Fruit fly (Drosophila melanogaster) whole organism, pupa: Measurements from ENCODE around the gene NaPi-III.
A peak's percentile ranks its signal among the peaks of the same experiment; 100 is the strongest.

Experiments used
- CG12605 ChIP-seq: fragments of 200-800 bp; sonication (Bioruptor generic); IDR thresholded peaks from 2 replicates; pipeline ENCODE4 v1.3.6; 2022; ENCODE audit warnings: missing biosample characterization, missing genetic modification characterization
- CG32121 ChIP-seq: fragments of 200-800 bp; sonication (Bioruptor generic); IDR thresholded peaks from 2 replicates; pipeline ENCODE4 v1.3.6; 2022; ENCODE audit warnings: missing biosample characterization, missing genetic modification characterization
- CG34367 ChIP-seq: fragments of 200-800 bp; sonication (Bioruptor generic); optimal IDR thresholded peaks from 2 replicates; lab custom pipeline; 2018; ENCODE audit warnings: missing biosample characterization, mild to moderate bottlenecking, missing genetic modification characterization
- CG4496 ChIP-seq: fragments of 200-800 bp; sonication (Bioruptor generic); IDR thresholded peaks from 3 replicates; pipeline ENCODE4 v1.3.6; 2022; ENCODE audit warnings: missing biosample characterization, missing genetic modification characterization
- CG9948 ChIP-seq: fragments of 200-800 bp; sonication (Bioruptor generic); optimal IDR thresholded peaks from 2 replicates; lab custom pipeline; 2018; ENCODE audit warnings: missing biosample characterization, mild to moderate bottlenecking, missing genetic modification characterization, moderate library complexity
- gl ChIP-seq: fragments of 200-800 bp; sonication (Bioruptor generic); optimal IDR thresholded peaks from 2 replicates; lab custom pipeline; 2018; ENCODE audit warnings: missing biosample characterization, mild to moderate bottlenecking, missing genetic modification characterization
- rn ChIP-seq: fragments of 200-800 bp; sonication (Bioruptor generic); IDR thresholded peaks from 2 replicates; pipeline ENCODE4 v1.3.6; 2022; ENCODE audit warnings: missing biosample characterization, missing genetic modification characterization

DNA sequence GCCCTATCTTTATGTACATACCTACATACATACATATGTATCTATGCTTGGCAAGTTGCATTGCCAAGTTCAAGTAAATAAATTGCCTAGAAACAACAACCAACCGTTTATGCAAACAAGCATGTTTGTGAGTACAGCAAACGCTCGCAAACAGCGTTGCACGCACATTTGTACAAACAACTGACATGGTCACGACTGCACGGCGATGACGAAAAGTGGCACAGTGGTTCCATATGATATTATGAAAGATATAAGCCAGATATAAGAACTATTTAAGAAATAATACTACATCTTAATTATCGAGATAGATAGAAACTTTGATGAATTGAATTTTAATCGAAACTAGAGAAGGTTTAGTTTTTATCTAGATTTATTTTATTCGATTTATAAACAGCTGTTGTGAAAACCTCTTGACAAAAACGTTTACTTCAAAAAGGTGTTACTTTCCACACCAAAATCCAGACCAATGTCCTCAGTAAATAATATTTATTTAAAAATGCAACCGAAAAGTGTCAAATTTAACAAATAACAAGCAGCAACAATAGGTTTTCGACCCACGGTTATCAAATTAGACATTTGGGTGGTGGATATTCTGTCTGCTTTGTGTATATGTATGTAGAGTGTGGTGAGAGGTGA lies 33.2 kb upstream of the NaPi-III start:
- TF ChIP-seq CG9948 = peak; percentile 39
- TF ChIP-seq gl (tag; lab: Kevin White, UChicago) = no peak
- peak; percentile 63 for TF ChIP-seq CG32121 (GFP tag; lab: Robert Waterston, UW)
- no peak for TF ChIP-seq CG12605 (GFP tag; lab: Robert Waterston, UW)
- no peak for TF ChIP-seq CG34367 (tag; lab: Kevin White, UChicago)
- no peak for TF ChIP-seq rn (GFP tag; lab: Robert Waterston, UW)
- TF ChIP-seq CG4496 (GFP tag; lab: Robert Waterston, UW) = no peak
